Worm (Caenorhabditis elegans): ENCODE measurements around the gene trpl-2.

Gene trpl-2

ce11 chrIV:4290472-4290871 is 36.0 kb upstream of the trpl-2 start, which contains the start of gene dct-7:
Gene dct-7, minus strand, starts transcription at chrIV:4290572.
- TF ChIP-seq ceh-39 (tag; optimal IDR thresholded peaks at IDR 0.05) (no peak), pha-4 (tag; optimal IDR thresholded peaks at IDR 0.05) (no peak), tbx-8 (GFP tag; optimal IDR thresholded peaks at IDR 0.05) (no peak), ztf-11 (tag; optimal IDR thresholded peaks at IDR 0.05) (no peak), unc-39 (tag; optimal IDR thresholded peaks at IDR 0.05) (no peak), mep-1 (tag; optimal IDR thresholded peaks at IDR 0.05) (no peak), sem-2 (GFP tag; optimal IDR thresholded peaks at IDR 0.05) (no peak), M03D4.4 (tag; optimal IDR thresholded peaks at IDR 0.05) (no peak), flh-1 (GFP tag; optimal IDR thresholded peaks at IDR 0.05) (no peak), elt-3 (tag; optimal IDR thresholded peaks at IDR 0.05) (no peak), cnd-1 (tag; optimal IDR thresholded peaks at IDR 0.05) (no peak), blmp-1 (tag; optimal IDR thresholded peaks at IDR 0.05) (no peak), nhr-76 (tag; optimal IDR thresholded peaks at IDR 0.05) (no peak), elt-1 (tag; optimal IDR thresholded peaks at IDR 0.05; ENCODE audit: borderline replicate concordance, insufficient read depth) (no peak)

- TF ChIP-seq M03D4.4 (tag; optimal IDR thresholded peaks at IDR 0.05) (no peak), lsy-2 (tag; optimal IDR thresholded peaks at IDR 0.05) (no peak), unc-120 (tag; optimal IDR thresholded peaks at IDR 0.05; ENCODE audit: poor library complexity, severe bottlenecking) (no peak), nhr-28 (tag; optimal IDR thresholded peaks at IDR 0.05) (no peak), sem-2 (GFP tag; optimal IDR thresholded peaks at IDR 0.05) (no peak), bed-3 (GFP tag; optimal IDR thresholded peaks at IDR 0.05) (no peak), nhr-2 (tag; optimal IDR thresholded peaks at IDR 0.05) (no peak), pha-4 (tag; optimal IDR thresholded peaks at IDR 0.05) (no peak), ceh-43 (GFP tag; optimal IDR thresholded peaks at IDR 0.05) (no peak), nhr-12 (tag; optimal IDR thresholded peaks at IDR 0.05) (no peak), ztf-11 (tag; optimal IDR thresholded peaks at IDR 0.05) (no peak), elt-3 (tag; optimal IDR thresholded peaks at IDR 0.05) (no peak)
Observed at ce11 chrIV:4291174-4291573, 35.3 kb upstream of the trpl-2 start, which contains the start of gene F15E6.4. Gene F15E6.4, plus strand, starts transcription at chrIV:4291474.

ce11 chrIV:4292569-4292968 is 33.9 kb upstream of the trpl-2 start, which contains the start of gene F15E6.10:
Gene F15E6.10, plus strand, starts transcription at chrIV:4292869.
- TF ChIP-seq hlh-1 (tag; optimal IDR thresholded peaks at IDR 0.05) = no peak
- no peak for TF ChIP-seq nhr-12 (tag; optimal IDR thresholded peaks at IDR 0.05)
- no peak for TF ChIP-seq sptf-1 (tag; optimal IDR thresholded peaks at IDR 0.05)
- TF ChIP-seq mls-2 (tag; optimal IDR thresholded peaks at IDR 0.05) = no peak
- TF ChIP-seq flh-1 (GFP tag; optimal IDR thresholded peaks at IDR 0.05) = no peak
- no peak for TF ChIP-seq lin-32 (GFP tag; optimal IDR thresholded peaks at IDR 0.05)
- no peak for TF ChIP-seq nhr-76 (tag; optimal IDR thresholded peaks at IDR 0.05)
- TF ChIP-seq pha-4 (tag; optimal IDR thresholded peaks at IDR 0.05) = no peak
- TF ChIP-seq mep-1 (tag; optimal IDR thresholded peaks at IDR 0.05) = no peak
- no peak for TF ChIP-seq blmp-1 (tag; optimal IDR thresholded peaks at IDR 0.05)
- no peak for TF ChIP-seq elt-3 (tag; optimal IDR thresholded peaks at IDR 0.05)
- no peak for TF ChIP-seq ztf-11 (tag; optimal IDR thresholded peaks at IDR 0.05)
- TF ChIP-seq tbx-8 (GFP tag; optimal IDR thresholded peaks at IDR 0.05) = no peak
- no peak for TF ChIP-seq unc-39 (tag; optimal IDR thresholded peaks at IDR 0.05)

- TF ChIP-seq ztf-11 (tag; optimal IDR thresholded peaks at IDR 0.05) (no peak), tbx-8 (GFP tag; optimal IDR thresholded peaks at IDR 0.05) (no peak), mep-1 (tag; optimal IDR thresholded peaks at IDR 0.05) (no peak)
Observed at ce11 chrIV:4294552-4294951, 31.9 kb upstream of the trpl-2 start, which contains the start of gene F15E6.3. Gene F15E6.3, plus strand, starts transcription at chrIV:4294895.

- no peak for TF ChIP-seq lin-32 (GFP tag; optimal IDR thresholded peaks at IDR 0.05)
Observed at ce11 chrIV:4298983-4299382, 27.5 kb upstream of the trpl-2 start, which contains the start of gene F15E6.9. Gene F15E6.9, minus strand, starts transcription at chrIV:4299083.

- TF ChIP-seq mep-1 (tag; optimal IDR thresholded peaks at IDR 0.05) = no peak
- no peak for TF ChIP-seq drap-1 (GFP tag; optimal IDR thresholded peaks at IDR 0.05)
- TF ChIP-seq flh-1 (GFP tag; optimal IDR thresholded peaks at IDR 0.05) = no peak
- TF ChIP-seq ham-2 (GFP tag; optimal IDR thresholded peaks at IDR 0.05) = no peak
- no peak for TF ChIP-seq hlh-1 (tag; optimal IDR thresholded peaks at IDR 0.05)
- TF ChIP-seq tbx-8 (GFP tag; optimal IDR thresholded peaks at IDR 0.05) = no peak
- no peak for TF ChIP-seq snpc-4 (tag; optimal IDR thresholded peaks at IDR 0.05)
- no peak for TF ChIP-seq cnd-1 (tag; optimal IDR thresholded peaks at IDR 0.05)
- TF ChIP-seq nhr-76 (tag; optimal IDR thresholded peaks at IDR 0.05) = no peak
- no peak for TF ChIP-seq ceh-83 (GFP tag; optimal IDR thresholded peaks at IDR 0.05)
- TF ChIP-seq zip-8 (tag; optimal IDR thresholded peaks at IDR 0.05) = no peak
- no peak for TF ChIP-seq elt-1 (tag; optimal IDR thresholded peaks at IDR 0.05; ENCODE audit: borderline replicate concordance, insufficient read depth)
- no peak for TF ChIP-seq unc-62 (GFP tag; optimal IDR thresholded peaks at IDR 0.05)
Observed at ce11 chrIV:4299994-4300393, 26.5 kb upstream of the trpl-2 start.
